Worm (Caenorhabditis elegans) whole organism, early embryonic: ENCODE results near the gene ddl-2.

Experiments used
- B0310.2 ChIP-seq: sonication (generic microtip); optimal IDR thresholded peaks from 2 replicates; lab custom pipeline; 2016; ENCODE audit warnings: mild to moderate bottlenecking, missing genetic modification characterization, missing compliant biosample characterization
- ama-1 ChIP-seq: fragments of 150-350 bp; optimal IDR thresholded peaks from 2 replicates; lab custom pipeline; 2014
- ets-7 ChIP-seq: sonication (generic microtip); optimal IDR thresholded peaks from 2 replicates; lab custom pipeline; 2016; ENCODE audit warnings: missing genotype, missing genetic modification characterization, missing compliant biosample characterization
- flt-1 ChIP-seq: fragments of 200-800 bp; sonication (Bioruptor generic); IDR thresholded peaks from 2 replicates; pipeline ENCODE4 v1.3.6; 2022; ENCODE audit warnings: missing genetic modification characterization, missing compliant biosample characterization
- pes-1 ChIP-seq: fragments of 200-800 bp; sonication (Bioruptor generic); IDR thresholded peaks from 2 replicates; pipeline ENCODE4 v1.3.6; 2022; ENCODE audit warnings: missing genetic modification reagents, missing genetic modification characterization, missing compliant biosample characterization
- scrt-1 ChIP-seq: fragments of 200-800 bp; sonication (Bioruptor generic); IDR thresholded peaks from 2 replicates; pipeline ENCODE4 v1.3.6; 2022; ENCODE audit warnings: missing genetic modification characterization, missing compliant biosample characterization
- tbx-37 ChIP-seq: fragments of 200-800 bp; sonication (Bioruptor generic); conservative IDR thresholded peaks from 2 replicates; pipeline ENCODE4 v1.3.6; 2022; ENCODE audit warnings: missing genetic modification reagents, missing genetic modification characterization, missing compliant biosample characterization
- tra-4 ChIP-seq: sonication (generic microtip); optimal IDR thresholded peaks from 2 replicates; lab custom pipeline; 2017; ENCODE audit warnings: missing genetic modification characterization, missing compliant biosample characterization

DNA sequence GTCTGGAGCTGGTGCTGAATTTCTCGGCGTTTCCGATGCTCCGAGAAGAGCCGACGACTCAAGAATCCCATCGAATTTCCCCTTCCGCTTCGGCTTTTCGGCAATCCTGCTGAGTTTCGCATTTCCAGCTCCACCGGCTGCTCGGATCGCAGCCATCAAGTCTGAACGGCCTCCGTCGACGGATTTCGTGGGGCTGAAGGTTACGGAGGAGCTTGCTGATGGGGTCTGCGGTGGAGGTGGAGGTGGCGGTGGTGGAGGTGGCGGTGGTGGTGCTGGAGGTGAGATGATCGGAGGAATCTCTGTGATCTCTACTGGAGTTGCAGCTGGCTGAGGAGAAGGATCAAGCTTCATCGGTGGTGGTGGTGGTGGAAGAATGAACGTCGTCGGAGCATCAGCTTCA lies 4.5 kb downstream of the ddl-2 start:
- TF ChIP-seq tra-4 (tag; lab: Kevin White, UChicago), result no peak
- no peak for TF ChIP-seq ama-1 (lab: Kevin White, UChicago)
- TF ChIP-seq scrt-1 (GFP tag; lab: Robert Waterston, UW), result no peak
- TF ChIP-seq pes-1 (GFP tag; lab: Robert Waterston, UW), result no peak
- TF ChIP-seq ets-7 (tag; lab: Kevin White, UChicago), result no peak
- TF ChIP-seq B0310.2 (tag; lab: Kevin White, UChicago), result no peak
- no peak for TF ChIP-seq flt-1 (GFP tag; lab: Robert Waterston, UW)
- TF ChIP-seq tbx-37 (GFP tag; lab: Robert Waterston, UW), result no peak
